Fruit fly (Drosophila melanogaster) whole organism, prepupa: ENCODE measurements around the gene Ssl2.

Source experiments
- Blimp-1 ChIP-seq: fragments of 200-800 bp; sonication (Bioruptor generic); optimal IDR thresholded peaks from 3 replicates; lab custom pipeline; 2017; ENCODE audit warnings: missing biosample characterization, missing genetic modification characterization, mild to moderate bottlenecking, moderate library complexity, missing genetic modification reagents
- CG10631 ChIP-seq: fragments of 200-800 bp; sonication (Bioruptor generic); optimal IDR thresholded peaks from 2 replicates; lab custom pipeline; 2016; ENCODE audit warnings: missing biosample characterization, missing genetic modification characterization
- CG10669 ChIP-seq: fragments of 200-800 bp; sonication (Bioruptor generic); optimal IDR thresholded peaks from 3 replicates; lab custom pipeline; 2018; ENCODE audit warnings: missing biosample characterization, mild to moderate bottlenecking, missing genetic modification characterization, moderate library complexity
- CG11294 ChIP-seq: fragments of 200-800 bp; sonication (Bioruptor generic); IDR thresholded peaks from 2 replicates; pipeline ENCODE4 v1.3.6; 2022; ENCODE audit warnings: missing biosample characterization, missing genetic modification characterization
- CG11762 ChIP-seq: fragments of 200-800 bp; sonication (Bioruptor generic); optimal IDR thresholded peaks from 3 replicates; lab custom pipeline; 2016; ENCODE audit warnings: missing biosample characterization, missing genetic modification characterization; ENCODE audit not compliant: insufficient read depth
- CG15336 ChIP-seq: fragments of 200-800 bp; sonication (Bioruptor generic); IDR thresholded peaks from 2 replicates; pipeline ENCODE4 v1.3.6; 2022; ENCODE audit warnings: missing biosample characterization, missing genetic modification characterization
- CG16779 ChIP-seq: fragments of 200-800 bp; sonication (Bioruptor generic); optimal IDR thresholded peaks from 3 replicates; lab custom pipeline; 2017; ENCODE audit warnings: missing biosample characterization, mild to moderate bottlenecking, missing genetic modification characterization
- CG3032 ChIP-seq: fragments of 200-800 bp; optimal IDR thresholded peaks from 2 replicates; lab custom pipeline; 2019; ENCODE audit warnings: missing biosample characterization, mild to moderate bottlenecking, missing genetic modification characterization, moderate library complexity
- CG31627 ChIP-seq: fragments of 200-800 bp; sonication (Bioruptor generic); optimal IDR thresholded peaks from 3 replicates; lab custom pipeline; 2016; ENCODE audit warnings: missing biosample characterization, missing genetic modification characterization
- CG3919 ChIP-seq: fragments of 200-800 bp; sonication (Bioruptor generic); optimal IDR thresholded peaks from 3 replicates; lab custom pipeline; 2016; ENCODE audit warnings: missing biosample characterization, missing genetic modification characterization
- CG4318 ChIP-seq: fragments of 200-800 bp; sonication (Bioruptor generic); optimal IDR thresholded peaks from 3 replicates; lab custom pipeline; 2017; ENCODE audit warnings: missing biosample characterization, mild to moderate bottlenecking, missing genetic modification characterization
- CG6163 ChIP-seq: fragments of 200-800 bp; sonication (Bioruptor generic); IDR thresholded peaks from 3 replicates; pipeline ENCODE4 v1.3.6; 2022; ENCODE audit warnings: missing biosample characterization, missing genetic modification characterization
- CG6276 ChIP-seq: fragments of 200-800 bp; sonication (Bioruptor generic); optimal IDR thresholded peaks from 2 replicates; lab custom pipeline; 2017; ENCODE audit warnings: missing biosample characterization, mild to moderate bottlenecking, missing genetic modification characterization
- CG6792 ChIP-seq: fragments of 200-800 bp; sonication (Bioruptor generic); optimal IDR thresholded peaks from 3 replicates; lab custom pipeline; 2016; ENCODE audit warnings: missing biosample characterization, missing genetic modification characterization
- CG6854 ChIP-seq: fragments of 200-800 bp; sonication (Bioruptor generic); optimal IDR thresholded peaks from 2 replicates; lab custom pipeline; 2017; ENCODE audit warnings: missing biosample characterization, mild to moderate bottlenecking, missing genetic modification characterization
- CG8319 ChIP-seq: fragments of 200-800 bp; sonication (Bioruptor generic); optimal IDR thresholded peaks from 3 replicates; lab custom pipeline; 2016; ENCODE audit warnings: missing biosample characterization, missing genetic modification characterization
- CG8632 ChIP-seq: fragments of 200-800 bp; sonication (Bioruptor generic); optimal IDR thresholded peaks from 3 replicates; lab custom pipeline; 2016; ENCODE audit warnings: missing biosample characterization, missing genetic modification characterization
- CG9139 ChIP-seq: fragments of 200-800 bp; sonication (Bioruptor generic); optimal IDR thresholded peaks from 3 replicates; lab custom pipeline; 2017; ENCODE audit warnings: missing biosample characterization, mild to moderate bottlenecking, missing genetic modification characterization
- Eip75B ChIP-seq: fragments of 200-800 bp; sonication (Bioruptor generic); optimal IDR thresholded peaks from 3 replicates; lab custom pipeline; 2016; ENCODE audit warnings: missing biosample characterization, missing genetic modification characterization
- Eip78C ChIP-seq: fragments of 200-800 bp; sonication (Bioruptor generic); peaks from one replicate; lab custom pipeline; 2016; ENCODE audit warnings: missing biosample characterization, missing genetic modification characterization
- Eip93F ChIP-seq: fragments of 200-800 bp; sonication (Bioruptor generic); optimal IDR thresholded peaks from 2 replicates; lab custom pipeline; 2016; ENCODE audit warnings: missing biosample characterization, mild to moderate bottlenecking, missing genetic modification characterization
- Ets21C ChIP-seq: fragments of 200-800 bp; sonication (Bioruptor generic); optimal IDR thresholded peaks from 3 replicates; lab custom pipeline; 2016; ENCODE audit warnings: missing biosample characterization, missing genetic modification characterization
- Ets96B ChIP-seq: fragments of 200-800 bp; optimal IDR thresholded peaks from 2 replicates; lab custom pipeline; 2019; ENCODE audit warnings: missing biosample characterization, mild to moderate bottlenecking, missing genetic modification characterization, moderate library complexity
- Gug ChIP-seq: fragments of 200-800 bp; sonication (Bioruptor generic); IDR thresholded peaks from 2 replicates; pipeline ENCODE4 v1.3.6; 2022; ENCODE audit warnings: missing biosample characterization, missing genetic modification characterization
- Hr39 ChIP-seq: fragments of 200-800 bp; sonication (Bioruptor generic); optimal IDR thresholded peaks from 2 replicates; lab custom pipeline; 2016; ENCODE audit warnings: missing biosample characterization, missing genetic modification characterization
- Hr4 ChIP-seq: fragments of 200-800 bp; sonication (Bioruptor generic); optimal IDR thresholded peaks from 3 replicates; lab custom pipeline; 2016; ENCODE audit warnings: missing biosample characterization, missing genetic modification characterization
- Lpt ChIP-seq: fragments of 200-800 bp; sonication (Bioruptor generic); optimal IDR thresholded peaks from 3 replicates; lab custom pipeline; 2016; ENCODE audit warnings: missing biosample characterization, missing genetic modification characterization
- Smox ChIP-seq: fragments of 200-800 bp; sonication (Bioruptor generic); optimal IDR thresholded peaks from 3 replicates; lab custom pipeline; 2016; ENCODE audit warnings: missing biosample characterization, missing genetic modification characterization
- Sox102F ChIP-seq: fragments of 200-800 bp; sonication (Bioruptor generic); optimal IDR thresholded peaks from 2 replicates; lab custom pipeline; 2016; ENCODE audit warnings: missing biosample characterization, mild to moderate bottlenecking, missing genetic modification characterization
- Sox14 ChIP-seq: fragments of 200-800 bp; sonication (Bioruptor generic); optimal IDR thresholded peaks from 3 replicates; lab custom pipeline; 2016; ENCODE audit warnings: missing biosample characterization, missing genetic modification characterization
- achi ChIP-seq: fragments of 200-800 bp; sonication (Bioruptor generic); optimal IDR thresholded peaks from 3 replicates; lab custom pipeline; 2016; ENCODE audit warnings: missing biosample characterization, missing genetic modification characterization
- acj6 ChIP-seq: fragments of 200-800 bp; sonication (Bioruptor generic); optimal IDR thresholded peaks from 3 replicates; lab custom pipeline; 2016; ENCODE audit warnings: missing biosample characterization, missing genetic modification characterization
- dac ChIP-seq: fragments of 200-800 bp; sonication (Bioruptor generic); optimal IDR thresholded peaks from 2 replicates; lab custom pipeline; 2017; ENCODE audit warnings: missing biosample characterization, mild to moderate bottlenecking, missing genetic modification characterization
- dsx ChIP-seq: fragments of 200-800 bp; optimal IDR thresholded peaks from 3 replicates; lab custom pipeline; 2019; ENCODE audit warnings: missing biosample characterization, mild to moderate bottlenecking, missing genetic modification characterization, moderate library complexity; ENCODE audit not compliant: poor library complexity, severe bottlenecking
- eg ChIP-seq: fragments of 200-800 bp; sonication (Bioruptor generic); IDR thresholded peaks from 3 replicates; pipeline ENCODE4 v1.3.6; 2022; ENCODE audit warnings: missing biosample characterization, missing genetic modification characterization
- esn ChIP-seq: fragments of 200-800 bp; sonication (Bioruptor generic); optimal IDR thresholded peaks from 2 replicates; lab custom pipeline; 2016; ENCODE audit warnings: missing biosample characterization, mild to moderate bottlenecking, missing genetic modification characterization, moderate library complexity
- fd59A ChIP-seq: fragments of 200-800 bp; sonication (Bioruptor generic); optimal IDR thresholded peaks from 2 replicates; lab custom pipeline; 2017; ENCODE audit warnings: missing biosample characterization, mild to moderate bottlenecking, missing genetic modification characterization, missing genetic modification reagents
- fkh ChIP-seq: fragments of 200-800 bp; sonication (Bioruptor generic); optimal IDR thresholded peaks from 3 replicates; lab custom pipeline; 2017; ENCODE audit warnings: missing biosample characterization, mild to moderate bottlenecking, missing genetic modification characterization, moderate library complexity
- lz ChIP-seq: fragments of 200-800 bp; sonication (Bioruptor generic); optimal IDR thresholded peaks from 3 replicates; lab custom pipeline; 2016; ENCODE audit warnings: missing biosample characterization, missing genetic modification characterization
- pdm3 ChIP-seq: fragments of 200-800 bp; sonication (Bioruptor generic); optimal IDR thresholded peaks from 3 replicates; lab custom pipeline; 2016; ENCODE audit warnings: missing biosample characterization, missing genetic modification characterization
- salr ChIP-seq, 2 experiments: fragments of 200-800 bp; sonication (Bioruptor generic); optimal IDR thresholded peaks; 3 replicates each; lab custom pipeline; 2016 to 2018; ENCODE audit warnings: missing biosample characterization in 2 of 2, missing genetic modification characterization in 2 of 2, mild to moderate bottlenecking in 1 of 2
- ss ChIP-seq, 2 experiments: fragments of 200-800 bp; sonication (Bioruptor generic); optimal IDR thresholded peaks; 2 replicates in 1 of 2; 3 replicates in 1 of 2; lab custom pipeline; 2017 to 2018; ENCODE audit warnings: mild to moderate bottlenecking in 2 of 2, missing biosample characterization in 2 of 2, missing genetic modification characterization in 2 of 2, moderate library complexity in 1 of 2
- svp ChIP-seq: fragments of 200-800 bp; sonication (Bioruptor generic); peaks from one replicate; lab custom pipeline; 2016; ENCODE audit warnings: missing biosample characterization, missing genetic modification characterization

Ssl2 gene

DNA sequence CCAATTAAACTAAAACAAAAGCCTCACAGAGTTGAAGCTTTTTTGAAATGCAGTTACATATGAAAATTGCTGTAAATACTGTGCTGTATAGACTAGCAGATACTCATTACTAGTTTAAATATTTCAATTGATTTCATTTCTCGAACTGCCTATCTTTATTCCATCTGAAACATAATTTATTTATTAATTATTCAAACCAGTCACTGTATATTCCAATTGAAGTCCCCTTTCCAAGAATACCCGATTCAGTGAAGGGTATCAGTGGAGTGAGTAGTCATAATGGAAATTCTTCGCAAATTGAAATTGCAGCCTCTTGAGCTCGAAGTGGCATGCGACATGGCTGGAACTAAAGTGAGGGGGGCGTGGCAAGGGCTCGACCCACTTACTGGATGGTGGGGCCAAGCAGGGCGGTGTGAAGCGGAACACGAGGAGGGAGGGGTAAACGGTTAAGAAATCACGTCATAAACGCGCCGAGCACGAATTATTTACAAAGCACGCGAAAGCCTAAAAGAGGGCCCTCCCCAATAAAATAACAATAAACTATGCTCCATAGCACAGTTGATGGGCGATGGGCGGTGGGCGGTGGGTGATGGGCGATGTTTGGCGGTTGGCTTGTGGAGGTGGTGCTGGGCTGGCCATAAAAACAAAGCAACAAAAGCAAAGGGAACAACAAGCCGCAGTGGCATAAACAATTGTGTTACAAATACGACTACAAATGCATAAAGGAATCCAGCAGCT, 27.4 kb downstream of the Ssl2 start (continued):
- no peak for TF ChIP-seq CG11762
- TF ChIP-seq svp (GFP tag; lab: Kevin White, UChicago): peak; percentile 61
- peak; percentile 18 for TF ChIP-seq CG4318
- peak; percentile 48 for TF ChIP-seq CG10631
- peak; percentile 77 for TF ChIP-seq eg (GFP tag; lab: Robert Waterston, UW)
- peak; percentile 43 for TF ChIP-seq Sox102F (GFP tag; lab: Kevin White, UChicago)
- peak; percentile 52 for TF ChIP-seq CG31627 (GFP tag; lab: Kevin White, UChicago)
- no peak for TF ChIP-seq fkh (GFP tag; lab: Kevin White, UChicago)
- TF ChIP-seq CG10669 (GFP tag; lab: Kevin White, UChicago): peak; percentile 53
- TF ChIP-seq CG9139 (GFP tag; lab: Kevin White, UChicago): no peak
- no peak for TF ChIP-seq CG16779
- no peak for TF ChIP-seq Ets21C (GFP tag; lab: Kevin White, UChicago)
- TF ChIP-seq acj6 (GFP tag; lab: Kevin White, UChicago): peak; percentile 48
- TF ChIP-seq lz (GFP tag; lab: Kevin White, UChicago): peak; percentile 45
- TF ChIP-seq Gug (GFP tag; lab: Robert Waterston, UW): peak; percentile 33; the same call in 1 of the 2 replicates
- TF ChIP-seq Sox14 (GFP tag; lab: Kevin White, UChicago): peak; percentile 42

DNA sequence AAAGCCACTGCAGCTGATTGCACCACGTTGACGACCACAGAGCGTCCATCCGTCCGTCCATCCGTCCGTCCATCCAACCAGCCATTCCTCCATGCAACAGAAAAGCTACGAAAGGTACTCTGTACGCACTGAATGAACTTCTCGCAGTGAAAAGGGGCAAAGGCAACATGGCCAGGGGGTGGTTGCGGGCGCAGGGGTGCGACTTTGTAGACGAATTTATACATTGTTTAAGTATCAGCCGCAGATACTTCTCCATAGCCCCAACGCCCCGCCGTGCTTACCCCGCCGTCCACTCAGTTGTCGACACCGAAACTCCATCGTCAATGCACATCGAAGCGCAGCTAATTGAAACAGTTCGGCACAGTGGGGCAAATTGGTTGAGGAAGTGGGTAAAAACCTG, 32.4 kb downstream of the Ssl2 start:
- no peak for TF ChIP-seq Sox14 (GFP tag; lab: Kevin White, UChicago)
- 0 out of 2 replicates have a peak, but pooled peaks have one; percentile 17 for TF ChIP-seq Gug (GFP tag; lab: Robert Waterston, UW)
- peak; percentile 95 for TF ChIP-seq dsx (GFP tag; lab: Kevin White, UChicago)
- TF ChIP-seq Eip93F (GFP tag; lab: Kevin White, UChicago): no peak
- TF ChIP-seq, all 60 proteins: peak for 2

DNA sequence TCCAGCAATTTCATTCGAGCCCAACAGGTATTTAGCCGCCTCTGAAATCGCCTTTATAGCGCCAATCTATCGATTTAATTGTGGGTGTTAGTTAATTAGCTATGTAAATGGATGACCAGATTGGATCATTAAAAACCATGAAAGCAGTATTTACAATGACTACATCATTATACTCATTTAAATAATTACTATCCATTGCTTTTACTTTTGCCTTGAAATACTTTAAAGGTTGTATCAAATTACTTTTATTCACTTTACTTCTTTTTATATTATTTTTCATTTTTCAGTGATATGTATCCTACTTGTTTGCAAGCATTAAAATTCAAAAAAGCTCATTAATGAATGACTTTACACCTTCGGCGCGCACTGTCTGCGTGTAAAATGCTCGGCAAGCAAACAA, 33.4 kb downstream of the Ssl2 start:
- TF ChIP-seq CG15336 (GFP tag; lab: Robert Waterston, UW) (no peak), CG6276 (GFP tag; lab: Kevin White, UChicago) (no peak), esn (GFP tag; lab: Kevin White, UChicago) (peak; percentile 71), CG11294 (no peak), CG9139 (GFP tag; lab: Kevin White, UChicago) (no peak), Smox (peak; percentile 42), CG6792 (GFP tag; lab: Kevin White, UChicago) (peak; percentile 29), Sox102F (GFP tag; lab: Kevin White, UChicago) (peak; percentile 21), Lpt (GFP tag; lab: Kevin White, UChicago) (no peak), Hr39 (GFP tag; lab: Kevin White, UChicago) (peak; percentile 52), Eip93F (GFP tag; lab: Kevin White, UChicago) (no peak), CG31627 (GFP tag; lab: Kevin White, UChicago) (peak; percentile 51), CG3919 (GFP tag; lab: Kevin White, UChicago) (peak; percentile 35), CG10669 (GFP tag; lab: Kevin White, UChicago) (peak; percentile 39), CG8319 (GFP tag; lab: Kevin White, UChicago) (peak; percentile 3), CG10631 (no peak), Hr4 (GFP tag; lab: Kevin White, UChicago) (no peak), Ets96B (tag; lab: Kevin White, UChicago) (peak; percentile 38), salr (GFP tag; optimal IDR thresholded peaks at IDR 0.05; lab: Kevin White, UChicago) (peak in 1 of 2 experiments; percentile 28), dsx (GFP tag; lab: Kevin White, UChicago) (no peak), CG4318 (no peak), CG6163 (GFP tag; lab: Robert Waterston, UW) (0 out of 3 replicates have a peak, but pooled peaks have one; percentile 11), fkh (GFP tag; lab: Kevin White, UChicago) (no peak), Blimp-1 (no peak), achi (GFP tag; lab: Kevin White, UChicago) (peak; percentile 7), dac (GFP tag; lab: Kevin White, UChicago) (no peak), CG8632 (GFP tag; lab: Kevin White, UChicago) (peak; percentile 39), Ets21C (GFP tag; lab: Kevin White, UChicago) (no peak), ss (GFP tag; optimal IDR thresholded peaks at IDR 0.05; lab: Kevin White, UChicago) (peak in 1 of 2 experiments; percentile 46), CG6854 (no peak), Eip75B (GFP tag; lab: Kevin White, UChicago) (peak; percentile 35), pdm3 (GFP tag; lab: Kevin White, UChicago) (peak; percentile 36), CG3032 (tag; lab: Kevin White, UChicago) (peak; percentile 32), Sox14 (GFP tag; lab: Kevin White, UChicago) (peak; percentile 29), Eip78C (GFP tag; lab: Kevin White, UChicago) (peak; percentile 89), CG11762 (no peak), eg (GFP tag; lab: Robert Waterston, UW) (no peak), svp (GFP tag; lab: Kevin White, UChicago) (peak; percentile 77), fd59A (peak; percentile 57), lz (GFP tag; lab: Kevin White, UChicago) (peak; percentile 45)
